Worm (Caenorhabditis elegans) whole organism, late embryonic: ENCODE results near the gene dcap-1.

Experiments
- lim-6 ChIP-seq: sonication (generic microtip); optimal IDR thresholded peaks from 2 replicates; lab custom pipeline; 2016; ENCODE audit warnings: missing genetic modification characterization, missing compliant biosample characterization
- pha-4 ChIP-seq: fragments of 150-350 bp; optimal IDR thresholded peaks from 2 replicates; lab custom pipeline; 2018; ENCODE audit warnings: missing biosample characterization, missing genetic modification reagents, missing genetic modification characterization

ce11 chrIV:1038516-1038915 lies 16.1 kb downstream of the dcap-1 start:
- no peak for TF ChIP-seq pha-4 (tag; lab: Kevin White, UChicago)
- TF ChIP-seq lim-6 (tag; lab: Kevin White, UChicago), result no peak
